Worm (Caenorhabditis elegans) whole organism, L3 larva: ENCODE data around the gene pacs-1.

Experiments
- R02D3.7 ChIP-seq: fragments of 150-350 bp; optimal IDR thresholded peaks from 2 replicates; lab custom pipeline; 2014; ENCODE audit warnings: missing biosample characterization, missing genetic modification characterization
- ZK546.5 ChIP-seq: sonication (generic microtip); optimal IDR thresholded peaks from 2 replicates; lab custom pipeline; 2017; ENCODE audit warnings: missing biosample characterization, missing genetic modification characterization
- aly-2 ChIP-seq: fragments of 150-350 bp; optimal IDR thresholded peaks from 2 replicates; lab custom pipeline; 2014; ENCODE audit warnings: missing biosample characterization, missing genetic modification characterization
- ama-1 ChIP-seq: fragments of 150-350 bp; optimal IDR thresholded peaks from 2 replicates; lab custom pipeline; 2018
- ceh-16 ChIP-seq: sonication (generic microtip); optimal IDR thresholded peaks from 2 replicates; lab custom pipeline; 2017; ENCODE audit warnings: missing biosample characterization, missing genetic modification characterization
- ceh-28 ChIP-seq: fragments of 150-350 bp; optimal IDR thresholded peaks from 2 replicates; lab custom pipeline; 2014; ENCODE audit warnings: missing biosample characterization, missing genetic modification reagents, missing genetic modification characterization
- ceh-82 ChIP-seq: fragments of 150-350 bp; optimal IDR thresholded peaks from 2 replicates; lab custom pipeline; 2014; ENCODE audit warnings: missing biosample characterization, missing genetic modification characterization
- ceh-9 ChIP-seq: sonication (generic microtip); optimal IDR thresholded peaks from 2 replicates; lab custom pipeline; 2018; ENCODE audit warnings: missing biosample characterization, missing genetic modification characterization
- egl-27 ChIP-seq: sonication (generic microtip); optimal IDR thresholded peaks from 4 replicates; lab custom pipeline; 2017; ENCODE audit warnings: missing biosample characterization, missing genetic modification reagents, missing genetic modification characterization
- elt-1 ChIP-seq: fragments of 150-350 bp; optimal IDR thresholded peaks from 2 replicates; lab custom pipeline; 2014; ENCODE audit warnings: missing biosample characterization, missing genetic modification characterization
- elt-2 ChIP-seq: sonication (generic microtip); optimal IDR thresholded peaks from 2 replicates; lab custom pipeline; 2016; ENCODE audit warnings: missing genetic modification reagents, mild to moderate bottlenecking, missing genetic modification characterization, missing compliant biosample characterization
- elt-3 ChIP-seq, 3 experiments: fragments of 150-350 bp in 1 of 3; sonication (generic microtip) in 2 of 3; optimal IDR thresholded peaks; 2 replicates in 2 of 3; 4 replicates in 1 of 3; lab custom pipeline; 2014 to 2017; ENCODE audit warnings: missing biosample characterization in 3 of 3, missing genetic modification characterization in 3 of 3
- eor-1 ChIP-seq, 2 experiments: fragments of 150-350 bp; optimal IDR thresholded peaks; 2 replicates each; lab custom pipeline; 2014 to 2018; ENCODE audit warnings: missing biosample characterization in 2 of 2, missing genetic modification characterization in 2 of 2
- fkh-10 ChIP-seq: sonication (generic microtip); optimal IDR thresholded peaks from 2 replicates; lab custom pipeline; 2017; ENCODE audit warnings: missing biosample characterization, missing genetic modification reagents, missing genetic modification characterization
- jun-1 ChIP-seq: fragments of 150-350 bp; optimal IDR thresholded peaks from 2 replicates; lab custom pipeline; 2014; ENCODE audit warnings: missing biosample characterization, missing genetic modification reagents, missing genetic modification characterization
- lin-15B ChIP-seq: fragments of 150-350 bp; optimal IDR thresholded peaks from 2 replicates; lab custom pipeline; 2014; ENCODE audit warnings: missing biosample characterization, missing genetic modification characterization
- lsy-12 ChIP-seq: sonication (generic microtip); optimal IDR thresholded peaks from 2 replicates; lab custom pipeline; 2016; ENCODE audit warnings: mild to moderate bottlenecking, missing genetic modification characterization, missing compliant biosample characterization
- mdl-1 ChIP-seq: fragments of 150-350 bp; optimal IDR thresholded peaks from 2 replicates; lab custom pipeline; 2014; ENCODE audit warnings: missing biosample characterization, missing genetic modification characterization
- mml-1 ChIP-seq: fragments of 150-350 bp; sonication (generic microtip); optimal IDR thresholded peaks from 3 replicates; lab custom pipeline; 2014; ENCODE audit warnings: missing biosample characterization, missing genetic modification characterization
- nfya-1 ChIP-seq: sonication (generic microtip); optimal IDR thresholded peaks from 2 replicates; lab custom pipeline; 2017; ENCODE audit warnings: missing genetic modification characterization, mild to moderate bottlenecking, missing compliant biosample characterization, antibody characterized with exemption, moderate library complexity; ENCODE audit not compliant: insufficient read depth
- nhr-11 ChIP-seq: fragments of 150-350 bp; optimal IDR thresholded peaks from 2 replicates; lab custom pipeline; 2014; ENCODE audit warnings: missing biosample characterization, missing genetic modification characterization
- nhr-23 ChIP-seq: fragments of 150-350 bp; optimal IDR thresholded peaks from 2 replicates; lab custom pipeline; 2014; ENCODE audit warnings: missing biosample characterization, missing genetic modification reagents, missing genetic modification characterization
- nhr-237 ChIP-seq: fragments of 150-350 bp; optimal IDR thresholded peaks from 2 replicates; lab custom pipeline; 2014; ENCODE audit warnings: missing biosample characterization, missing genetic modification characterization
- nhr-25 ChIP-seq: sonication (generic microtip); optimal IDR thresholded peaks from 2 replicates; lab custom pipeline; 2017; ENCODE audit warnings: missing biosample characterization, missing genetic modification characterization
- nhr-28 ChIP-seq: fragments of 150-350 bp; optimal IDR thresholded peaks from 2 replicates; lab custom pipeline; 2014; ENCODE audit warnings: missing biosample characterization, missing genetic modification characterization
- nhr-67 ChIP-seq: fragments of 150-350 bp; optimal IDR thresholded peaks from 2 replicates; lab custom pipeline; 2014; ENCODE audit warnings: missing biosample characterization, missing genetic modification characterization
- nhr-76 ChIP-seq: fragments of 150-350 bp; sonication (generic microtip); optimal IDR thresholded peaks from 5 replicates; lab custom pipeline; 2014; ENCODE audit warnings: missing biosample characterization, missing genetic modification characterization
- nhr-77 ChIP-seq: fragments of 150-350 bp; optimal IDR thresholded peaks from 2 replicates; lab custom pipeline; 2014; ENCODE audit warnings: missing biosample characterization, missing genetic modification characterization
- pha-4 ChIP-seq: fragments of 150-350 bp; optimal IDR thresholded peaks from 2 replicates; lab custom pipeline; 2014; ENCODE audit warnings: missing biosample characterization, missing genetic modification reagents, missing genetic modification characterization
- pqm-1 ChIP-seq: fragments of 150-350 bp; optimal IDR thresholded peaks from 2 replicates; lab custom pipeline; 2017; ENCODE audit warnings: missing biosample characterization, missing genetic modification characterization, inconsistent platforms
- sea-2 ChIP-seq: fragments of 150-350 bp; sonication (generic microtip); optimal IDR thresholded peaks from 4 replicates; lab custom pipeline; 2014; ENCODE audit warnings: missing biosample characterization, missing genetic modification reagents, missing genetic modification characterization
- skn-1 ChIP-seq: fragments of 150-350 bp; optimal IDR thresholded peaks from 2 replicates; lab custom pipeline; 2014; ENCODE audit warnings: missing biosample characterization, missing genetic modification characterization
- snpc-4 ChIP-seq: fragments of 150-350 bp; optimal IDR thresholded peaks from 2 replicates; lab custom pipeline; 2014; ENCODE audit warnings: missing biosample characterization, missing genetic modification characterization
- tbx-2 ChIP-seq: sonication (generic microtip); optimal IDR thresholded peaks from 2 replicates; lab custom pipeline; 2016; ENCODE audit warnings: mild to moderate bottlenecking, missing genetic modification characterization, missing compliant biosample characterization
- unc-39 ChIP-seq: sonication (generic microtip); optimal IDR thresholded peaks from 4 replicates; lab custom pipeline; 2017; ENCODE audit warnings: missing biosample characterization, missing genetic modification characterization
- unc-62 ChIP-seq: fragments of 150-350 bp; sonication (generic microtip); optimal IDR thresholded peaks from 4 replicates; lab custom pipeline; 2014; ENCODE audit warnings: missing biosample characterization, missing genetic modification reagents, missing genetic modification characterization
- zag-1 ChIP-seq: fragments of 150-350 bp; optimal IDR thresholded peaks from 2 replicates; lab custom pipeline; 2014; ENCODE audit warnings: missing biosample characterization, missing genetic modification characterization
- ztf-11 ChIP-seq: fragments of 150-350 bp; optimal IDR thresholded peaks from 2 replicates; lab custom pipeline; 2014; ENCODE audit warnings: missing biosample characterization, missing genetic modification characterization
- ztf-4 ChIP-seq: fragments of 150-350 bp; optimal IDR thresholded peaks from 2 replicates; lab custom pipeline; 2014; ENCODE audit warnings: missing biosample characterization, missing genetic modification characterization

The pacs-1 gene

ce11 chrV:9260411-9260810, 43.4 kb upstream of the pacs-1 start:
- TF ChIP-seq sea-2 (no peak), ZK546.5 (tag; lab: Kevin White, UChicago) (no peak), nhr-67 (tag; lab: Kevin White, UChicago) (no peak), lsy-12 (tag; lab: Kevin White, UChicago) (no peak), nfya-1 (tag; lab: Kevin White, UChicago) (no peak), unc-62 (GFP tag; lab: Kevin White, UChicago) (no peak), ztf-4 (tag; lab: Kevin White, UChicago) (no peak), nhr-23 (tag; lab: Kevin White, UChicago) (no peak), skn-1 (tag; lab: Kevin White, UChicago) (no peak), aly-2 (no peak), jun-1 (no peak), eor-1 (tag; optimal IDR thresholded peaks at IDR 0.05; lab: Kevin White, UChicago) (no peak), tbx-2 (tag; lab: Kevin White, UChicago) (no peak), pha-4 (no peak), elt-2 (tag; lab: Kevin White, UChicago) (no peak), elt-1 (tag; lab: Kevin White, UChicago) (no peak), unc-39 (tag; lab: Kevin White, UChicago) (no peak), ceh-28 (tag; lab: Kevin White, UChicago) (no peak), nhr-76 (tag; lab: Kevin White, UChicago) (no peak)

- TF ChIP-seq nhr-25 (tag; lab: Kevin White, UChicago) (no peak), ceh-82 (tag; lab: Kevin White, UChicago) (no peak), elt-2 (tag; lab: Kevin White, UChicago) (no peak), fkh-10 (GFP tag; lab: Kevin White, UChicago) (no peak), snpc-4 (tag; lab: Kevin White, UChicago) (no peak), nhr-11 (tag; lab: Kevin White, UChicago) (no peak)
- TF ChIP-seq, all 47 proteins: peak for 0
These were observed 40.4 kb upstream of the pacs-1 start, which contains the start of gene F07C3.16 for ce11 chrV:9257467-9257866. F07C3.16 (minus strand) TSS chrV:9257567.

DNA sequence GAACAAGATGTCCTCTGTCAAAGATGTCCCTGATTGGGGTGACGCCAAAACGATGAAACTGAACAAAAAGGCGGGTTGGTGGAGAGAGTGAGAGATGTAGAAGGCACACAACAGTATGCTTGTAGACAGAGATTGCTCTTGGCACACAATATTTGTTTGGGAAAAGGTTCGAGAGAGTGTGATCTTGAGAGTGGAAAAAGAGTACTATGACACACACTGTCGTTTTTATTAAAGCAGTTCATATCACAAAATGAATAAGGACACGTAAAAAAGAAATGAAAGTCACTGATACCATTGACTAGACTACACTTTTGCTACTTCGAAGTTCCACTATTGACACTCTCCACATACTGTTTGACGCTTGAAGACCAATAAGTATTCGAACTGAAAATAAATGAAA, 38.4 kb upstream of the pacs-1 start:
- TF ChIP-seq ama-1 = no peak
- no peak for TF ChIP-seq lin-15B
- no peak for TF ChIP-seq zag-1
- no peak for TF ChIP-seq sea-2
- TF ChIP-seq unc-39 (tag; lab: Kevin White, UChicago) = no peak
- TF ChIP-seq nhr-25 (tag; lab: Kevin White, UChicago) = no peak
- TF ChIP-seq ztf-11 (tag; lab: Kevin White, UChicago) = no peak
- TF ChIP-seq mdl-1 (tag; lab: Kevin White, UChicago) = no peak
- TF ChIP-seq egl-27 (tag; lab: Kevin White, UChicago) = no peak
- no peak for TF ChIP-seq R02D3.7 (tag; lab: Kevin White, UChicago)
- TF ChIP-seq pqm-1 (tag; lab: Kevin White, UChicago) = peak; percentile 85
- no peak for TF ChIP-seq nhr-11 (tag; lab: Kevin White, UChicago)
- TF ChIP-seq elt-2 (tag; lab: Kevin White, UChicago) = peak; percentile 92
- TF ChIP-seq nhr-67 (tag; lab: Kevin White, UChicago) = no peak
- no peak for TF ChIP-seq nhr-237 (tag; lab: Kevin White, UChicago)
- no peak for TF ChIP-seq nhr-77 (tag; lab: Kevin White, UChicago)
- TF ChIP-seq unc-62 (GFP tag; lab: Kevin White, UChicago) = no peak
- TF ChIP-seq aly-2 = no peak
- TF ChIP-seq nhr-28 = no peak
- TF ChIP-seq pha-4 = peak; percentile 79
- no peak for TF ChIP-seq elt-3 (tag; optimal IDR thresholded peaks at IDR 0.05; lab: Kevin White, UChicago)
- TF ChIP-seq, all 47 proteins: peak for 3

DNA sequence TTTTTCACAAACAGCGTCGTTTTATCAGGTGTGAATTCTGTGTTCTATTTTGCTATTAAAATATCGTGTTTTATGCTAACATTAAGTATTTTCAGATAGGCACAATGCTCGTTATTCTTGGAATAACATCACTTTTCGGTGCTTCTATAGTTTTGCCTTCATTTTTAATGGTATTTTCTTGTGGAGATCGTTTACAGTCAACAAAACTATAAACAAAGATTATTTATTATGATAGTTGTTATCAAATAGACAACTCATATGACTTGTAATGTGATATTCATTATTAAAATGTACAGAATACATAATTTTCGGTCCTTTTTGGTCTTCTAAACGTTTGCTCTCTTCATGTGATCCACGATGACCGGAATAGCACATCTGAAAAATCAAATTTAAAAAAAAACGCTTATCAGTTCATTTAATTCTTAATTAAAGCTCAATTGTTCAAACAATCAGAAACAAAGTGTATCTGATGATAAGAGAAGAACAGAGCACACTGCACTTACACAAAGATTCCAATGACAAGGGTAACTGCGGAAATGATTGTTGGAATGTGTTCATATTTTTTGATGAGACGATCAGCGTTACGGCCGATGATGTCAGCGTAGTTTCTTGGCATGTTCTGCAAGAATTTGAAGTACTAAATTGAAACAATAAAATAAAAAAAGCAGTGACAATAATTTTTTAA, 37.1 kb upstream of the pacs-1 start, which contains the start of gene F07C3.9:
Gene F07C3.9, minus strand, starts transcription at position 635 of the 685 bp plus-strand sequence.
- TF ChIP-seq ama-1 (no peak), elt-1 (tag; lab: Kevin White, UChicago) (no peak), ceh-16 (tag; lab: Kevin White, UChicago) (no peak), nfya-1 (tag; lab: Kevin White, UChicago) (no peak), pha-4 (peak; percentile 60), mml-1 (tag; lab: Kevin White, UChicago) (no peak), nhr-67 (tag; lab: Kevin White, UChicago) (no peak), elt-2 (tag; lab: Kevin White, UChicago) (peak; percentile 87), nhr-25 (tag; lab: Kevin White, UChicago) (no peak), R02D3.7 (tag; lab: Kevin White, UChicago) (no peak), pqm-1 (tag; lab: Kevin White, UChicago) (peak; percentile 95), eor-1 (tag; optimal IDR thresholded peaks at IDR 0.05; lab: Kevin White, UChicago) (no peak), ceh-9 (no peak), lsy-12 (tag; lab: Kevin White, UChicago) (no peak), fkh-10 (GFP tag; lab: Kevin White, UChicago) (no peak)
